Worm (Caenorhabditis elegans) whole organism, L4/young adult: ENCODE results near the gene bra-1.

Source experiments
- W03F9.2 ChIP-seq: fragments of 150-350 bp; optimal IDR thresholded peaks from 2 replicates; lab custom pipeline; 2014; ENCODE audit warnings: missing biosample characterization, missing genetic modification characterization
- dao-5 ChIP-seq: sonication (generic microtip); optimal IDR thresholded peaks from 2 replicates; lab custom pipeline; 2016; ENCODE audit warnings: missing genotype, missing genetic modification characterization, moderate library complexity, missing compliant biosample characterization
- him-1 ChIP-seq: sonication (generic microtip); optimal IDR thresholded peaks from 2 replicates; lab custom pipeline; 2016; ENCODE audit warnings: missing genotype, missing genetic modification reagents, missing genetic modification characterization, missing compliant biosample characterization

- TF ChIP-seq him-1 (no peak), W03F9.2 (tag; lab: Kevin White, UChicago) (no peak), dao-5 (tag; lab: Kevin White, UChicago) (no peak)
Observed at ce11 chrX:13561954-13562353, 36.3 kb upstream of the bra-1 start.
